Worm (Caenorhabditis elegans): ENCODE results near the gene rad-23.

- TF ChIP-seq sea-1 (GFP tag; conservative IDR thresholded peaks at IDR 0.05) (no peak), tbx-11 (GFP tag; IDR thresholded peaks at IDR 0.05) (no peak), pes-1 (GFP tag; IDR thresholded peaks at IDR 0.05) (no peak), ama-1 (optimal IDR thresholded peaks at IDR 0.05) (no peak), ets-7 (tag; optimal IDR thresholded peaks at IDR 0.05) (no peak), aly-1 (tag; optimal IDR thresholded peaks at IDR 0.05) (no peak), flt-1 (GFP tag; IDR thresholded peaks at IDR 0.05) (no peak), F13C5.2 (tag; optimal IDR thresholded peaks at IDR 0.05) (no peak), hnd-1 (tag; optimal IDR thresholded peaks at IDR 0.05) (no peak), tra-4 (tag; optimal IDR thresholded peaks at IDR 0.05) (no peak), ceh-13 (GFP tag; optimal IDR thresholded peaks at IDR 0.05) (no peak)
Measured at ce11 chrII:11614103-11614857, 38.2 kb downstream of the rad-23 start.
